Fruit fly (Drosophila melanogaster) whole organism, embryonic: ENCODE data around the gene CG13138.
A peak's percentile ranks its signal among the peaks of the same experiment; 100 is the strongest.

Experiments used
- C15 ChIP-seq: fragments of 200-800 bp; sonication (Bioruptor generic); IDR thresholded peaks from 3 replicates; pipeline ENCODE4 v1.3.6; 2022; ENCODE audit warnings: missing biosample characterization, missing genetic modification characterization
- CG10543 ChIP-seq: fragments of 200-800 bp; sonication (Bioruptor generic); optimal IDR thresholded peaks from 3 replicates; lab custom pipeline; 2017; ENCODE audit warnings: missing biosample characterization, mild to moderate bottlenecking, missing genetic modification characterization, moderate library complexity
- CG11085 ChIP-seq: fragments of 200-800 bp; sonication (Bioruptor generic); IDR thresholded peaks from 2 replicates; pipeline ENCODE4 v1.3.6; 2022; ENCODE audit warnings: missing biosample characterization, missing genetic modification characterization
- CG11456 ChIP-seq: fragments of 200-800 bp; sonication (Bioruptor generic); IDR thresholded peaks from 3 replicates; pipeline ENCODE4 v1.3.6; 2022; ENCODE audit warnings: missing biosample characterization, missing genetic modification characterization
- CG12299 ChIP-seq: fragments of 200-800 bp; sonication (Bioruptor generic); optimal IDR thresholded peaks from 2 replicates; lab custom pipeline; 2018; ENCODE audit warnings: missing biosample characterization, mild to moderate bottlenecking, missing genetic modification characterization
- CG12942 ChIP-seq: fragments of 200-800 bp; sonication (Bioruptor generic); optimal IDR thresholded peaks from 3 replicates; lab custom pipeline; 2016; ENCODE audit warnings: missing biosample characterization, missing genetic modification characterization
- CG14667 ChIP-seq: fragments of 200-800 bp; sonication (Bioruptor generic); IDR thresholded peaks from 2 replicates; pipeline ENCODE4 v1.3.6; 2022; ENCODE audit warnings: missing biosample characterization, missing genetic modification characterization
- CG15073 ChIP-seq: fragments of 200-800 bp; sonication (Bioruptor generic); optimal IDR thresholded peaks from 2 replicates; lab custom pipeline; 2016; ENCODE audit warnings: missing biosample characterization, missing genetic modification characterization
- CG15601 ChIP-seq: fragments of 200-800 bp; sonication (Bioruptor generic); optimal IDR thresholded peaks from 3 replicates; lab custom pipeline; 2019; ENCODE audit warnings: missing biosample characterization, mild to moderate bottlenecking, missing genetic modification characterization, moderate library complexity
- CG16863 ChIP-seq: fragments of 200-800 bp; sonication (Bioruptor generic); optimal IDR thresholded peaks from 3 replicates; lab custom pipeline; 2016; ENCODE audit warnings: missing biosample characterization, missing genetic modification characterization
- CG18011 ChIP-seq: fragments of 200-800 bp; sonication (Bioruptor generic); optimal IDR thresholded peaks from 2 replicates; lab custom pipeline; 2017; ENCODE audit warnings: missing biosample characterization, missing genetic modification characterization, mild to moderate bottlenecking, moderate library complexity, missing genotype
- CG18476 ChIP-seq: fragments of 200-800 bp; sonication (Bioruptor generic); optimal IDR thresholded peaks from 2 replicates; lab custom pipeline; 2016; ENCODE audit warnings: missing biosample characterization, mild to moderate bottlenecking, missing genetic modification characterization
- CG31441 ChIP-seq: fragments of 200-800 bp; sonication (Bioruptor generic); IDR thresholded peaks from 2 replicates; pipeline ENCODE4 v1.3.6; 2022; ENCODE audit warnings: missing biosample characterization, missing genetic modification characterization
- CG3407 ChIP-seq: fragments of 200-800 bp; sonication (Bioruptor generic); optimal IDR thresholded peaks from 2 replicates; lab custom pipeline; 2018; ENCODE audit warnings: missing biosample characterization, mild to moderate bottlenecking, missing genetic modification characterization
- CG34376 ChIP-seq: fragments of 200-800 bp; sonication (Bioruptor generic); optimal IDR thresholded peaks from 2 replicates; lab custom pipeline; 2018; ENCODE audit warnings: missing biosample characterization, mild to moderate bottlenecking, missing genetic modification characterization
- CG3995 ChIP-seq: fragments of 200-800 bp; sonication (Bioruptor generic); optimal IDR thresholded peaks from 3 replicates; lab custom pipeline; 2016; ENCODE audit warnings: missing biosample characterization, missing genetic modification characterization
- CG6813 ChIP-seq: fragments of 200-800 bp; sonication (Bioruptor generic); optimal IDR thresholded peaks from 2 replicates; lab custom pipeline; 2017; ENCODE audit warnings: missing biosample characterization, missing genetic modification characterization, mild to moderate bottlenecking, moderate library complexity, missing genetic modification reagents
- CG7357 ChIP-seq: fragments of 200-800 bp; sonication (Bioruptor generic); IDR thresholded peaks from 3 replicates; pipeline ENCODE4 v1.3.6; 2022; ENCODE audit warnings: missing biosample characterization, missing genetic modification characterization
- CG9609 ChIP-seq: fragments of 200-800 bp; sonication (Bioruptor generic); optimal IDR thresholded peaks from 3 replicates; lab custom pipeline; 2016; ENCODE audit warnings: missing biosample characterization, missing genetic modification characterization
- Camta ChIP-seq: fragments of 200-800 bp; sonication (Bioruptor generic); optimal IDR thresholded peaks from 2 replicates; lab custom pipeline; 2016; ENCODE audit warnings: missing biosample characterization, missing genetic modification characterization
- Dek ChIP-seq: fragments of 200-800 bp; sonication (Bioruptor generic); optimal IDR thresholded peaks from 3 replicates; lab custom pipeline; 2019; ENCODE audit warnings: missing biosample characterization, mild to moderate bottlenecking, missing genetic modification characterization, moderate library complexity
- ERR ChIP-seq: fragments of 200-800 bp; sonication (Bioruptor generic); optimal IDR thresholded peaks from 2 replicates; lab custom pipeline; 2016; ENCODE audit warnings: missing biosample characterization, missing genetic modification characterization
- Lhr ChIP-seq: fragments of 200-800 bp; sonication (Bioruptor generic); optimal IDR thresholded peaks from 3 replicates; lab custom pipeline; 2017; ENCODE audit warnings: mild to moderate bottlenecking, missing biosample characterization, missing genetic modification reagents, missing genetic modification characterization
- Max ChIP-seq: fragments of 200-800 bp; sonication (Bioruptor generic); optimal IDR thresholded peaks from 2 replicates; lab custom pipeline; 2016; ENCODE audit warnings: missing biosample characterization, mild to moderate bottlenecking, missing genetic modification characterization
- Myb ChIP-seq: fragments of 200-800 bp; sonication (Bioruptor generic); optimal IDR thresholded peaks from 2 replicates; lab custom pipeline; 2016; ENCODE audit warnings: missing biosample characterization, missing genetic modification characterization
- NC2β ChIP-seq: fragments of 200-800 bp; sonication (Bioruptor generic); optimal IDR thresholded peaks from 2 replicates; lab custom pipeline; 2016; ENCODE audit warnings: missing biosample characterization, missing genetic modification characterization
- Sin3A ChIP-seq: fragments of >200 bp; optimal IDR thresholded peaks from 2 replicates; lab custom pipeline; 2018
- Sox100B ChIP-seq: fragments of 200-800 bp; sonication (Bioruptor generic); optimal IDR thresholded peaks from 3 replicates; lab custom pipeline; 2018; ENCODE audit warnings: missing biosample characterization, mild to moderate bottlenecking, missing genetic modification characterization
- Sry-β ChIP-seq: fragments of 200-800 bp; sonication (Bioruptor generic); optimal IDR thresholded peaks from 2 replicates; lab custom pipeline; 2018; ENCODE audit warnings: missing biosample characterization, mild to moderate bottlenecking, missing genetic modification characterization, moderate library complexity
- az2 ChIP-seq: fragments of 200-800 bp; sonication (Bioruptor generic); optimal IDR thresholded peaks from 3 replicates; lab custom pipeline; 2016; ENCODE audit warnings: missing biosample characterization, missing genetic modification characterization
- bcd ChIP-seq: fragments of 200-800 bp; sonication (Bioruptor generic); optimal IDR thresholded peaks from 2 replicates; lab custom pipeline; 2017; ENCODE audit warnings: missing biosample characterization, mild to moderate bottlenecking, missing genetic modification characterization
- bsh ChIP-seq, 2 experiments: fragments of 200-800 bp; sonication (Bioruptor generic); optimal IDR thresholded peaks; 2 replicates each; lab custom pipeline; 2017 to 2018; ENCODE audit warnings: mild to moderate bottlenecking in 2 of 2, missing biosample characterization in 2 of 2, missing genetic modification characterization in 2 of 2, moderate library complexity in 1 of 2
- btn ChIP-seq: fragments of 200-800 bp; sonication (Bioruptor generic); optimal IDR thresholded peaks from 2 replicates; lab custom pipeline; 2016; ENCODE audit warnings: missing biosample characterization, missing genetic modification characterization
- chn ChIP-seq: fragments of 200-800 bp; sonication (Bioruptor generic); optimal IDR thresholded peaks from 2 replicates; lab custom pipeline; 2016; ENCODE audit warnings: missing biosample characterization, missing genetic modification characterization
- eve ChIP-seq, 2 experiments: fragments of >200 bp; optimal IDR thresholded peaks; 2 replicates each; lab custom pipeline; 2017; ENCODE audit warnings: missing biosample characterization in 2 of 2, missing genetic modification characterization in 2 of 2
- eyg ChIP-seq: fragments of 200-800 bp; sonication (Bioruptor generic); optimal IDR thresholded peaks from 3 replicates; lab custom pipeline; 2016; ENCODE audit warnings: missing biosample characterization, missing genetic modification characterization
- gce ChIP-seq: fragments of 200-800 bp; sonication (Bioruptor generic); IDR thresholded peaks from 3 replicates; pipeline ENCODE4 v1.3.6; 2022; ENCODE audit warnings: missing biosample characterization, missing genetic modification characterization
- gfzf ChIP-seq: fragments of 200-800 bp; sonication (Bioruptor generic); optimal IDR thresholded peaks from 2 replicates; lab custom pipeline; 2016; ENCODE audit warnings: missing biosample characterization, mild to moderate bottlenecking, missing genetic modification characterization, moderate library complexity
- hth ChIP-seq: fragments of >200 bp; optimal IDR thresholded peaks from 2 replicates; lab custom pipeline; 2017; ENCODE audit warnings: inconsistent platforms
- ind ChIP-seq: fragments of 200-800 bp; sonication (Bioruptor generic); optimal IDR thresholded peaks from 3 replicates; lab custom pipeline; 2016; ENCODE audit warnings: missing biosample characterization, missing genetic modification characterization
- jigr1 ChIP-seq: fragments of 200-800 bp; sonication (Bioruptor generic); IDR thresholded peaks from 3 replicates; pipeline ENCODE4 v1.3.6; 2022; ENCODE audit warnings: missing biosample characterization, missing genetic modification characterization
- ken ChIP-seq: fragments of 200-800 bp; sonication (Bioruptor generic); IDR thresholded peaks from 3 replicates; pipeline ENCODE4 v1.3.6; 2022; ENCODE audit warnings: missing biosample characterization, missing genetic modification characterization
- lmd ChIP-seq: fragments of 200-800 bp; sonication (Bioruptor generic); IDR thresholded peaks from 2 replicates; pipeline ENCODE4 v1.3.6; 2022; ENCODE audit warnings: missing biosample characterization, missing genetic modification characterization
- lov ChIP-seq, 2 experiments: fragments of 200-800 bp in 1 of 2; fragments of >200 bp in 1 of 2; sonication (Bioruptor generic) in 1 of 2; IDR thresholded peaks in 1 of 2; optimal IDR thresholded peaks in 1 of 2; 2 replicates in 1 of 2; 3 replicates in 1 of 2; pipeline versions ENCODE4 v1.3.6 to Lab custom; 2017 to 2022; ENCODE audit warnings: missing biosample characterization in 1 of 2, missing genetic modification characterization in 1 of 2
- maf-S ChIP-seq: fragments of 200-800 bp; sonication (Bioruptor generic); optimal IDR thresholded peaks from 2 replicates; lab custom pipeline; 2016; ENCODE audit warnings: missing biosample characterization, missing genetic modification characterization
- peb ChIP-seq: fragments of 200-800 bp; sonication (Bioruptor generic); IDR thresholded peaks from 2 replicates; pipeline ENCODE4 v1.3.6; 2022; ENCODE audit warnings: missing biosample characterization, missing genetic modification characterization
- phol ChIP-seq: fragments of 200-800 bp; sonication (Bioruptor generic); optimal IDR thresholded peaks from 3 replicates; lab custom pipeline; 2018; ENCODE audit warnings: missing biosample characterization, mild to moderate bottlenecking, missing genetic modification characterization, moderate library complexity
- run ChIP-seq: fragments of 200-800 bp; sonication (Bioruptor generic); optimal IDR thresholded peaks from 3 replicates; lab custom pipeline; 2018; ENCODE audit warnings: missing biosample characterization, mild to moderate bottlenecking, missing genetic modification characterization
- scrt ChIP-seq: fragments of 200-800 bp; sonication (Bioruptor generic); optimal IDR thresholded peaks from 2 replicates; lab custom pipeline; 2018; ENCODE audit warnings: missing biosample characterization, mild to moderate bottlenecking, missing genetic modification characterization, moderate library complexity
- sna ChIP-seq: fragments of 200-800 bp; sonication (Bioruptor generic); IDR thresholded peaks from 2 replicates; pipeline ENCODE4 v1.3.6; 2022; ENCODE audit warnings: missing biosample characterization, missing genetic modification characterization; ENCODE audit not compliant: partially characterized antibody
- z ChIP-seq: fragments of 200-800 bp; sonication (Bioruptor generic); IDR thresholded peaks from 3 replicates; pipeline ENCODE4 v1.3.6; 2022; ENCODE audit warnings: missing biosample characterization, missing genetic modification characterization
- zfh1 ChIP-seq: fragments of 200-800 bp; sonication (Bioruptor generic); IDR thresholded peaks from 3 replicates; pipeline ENCODE4 v1.3.6; 2022; ENCODE audit warnings: missing biosample characterization, missing genetic modification characterization

CG13138 gene

dm6 chr2L:10276846-10277245, 25.0 kb downstream of the CG13138 start (continued):
- TF ChIP-seq CG15073 (GFP tag; lab: Kevin White, UChicago), result no peak
- no peak for TF ChIP-seq eyg (GFP tag; lab: Kevin White, UChicago)
- no peak for TF ChIP-seq C15 (GFP tag; lab: Robert Waterston, UW)
- no peak for TF ChIP-seq Sry-β (GFP tag; lab: Kevin White, UChicago)
- TF ChIP-seq z (GFP tag; lab: Robert Waterston, UW), result no peak
- peak; percentile 13 for TF ChIP-seq CG9609 (GFP tag; lab: Kevin White, UChicago)
- TF ChIP-seq CG10543 (GFP tag; lab: Kevin White, UChicago), result no peak
- no peak for TF ChIP-seq lov (optimal IDR thresholded peaks at IDR 0.05; lab: Kevin White, UChicago)
- TF ChIP-seq lov (GFP tag; IDR thresholded peaks at IDR 0.05; lab: Robert Waterston, UW), result 0 out of 3 replicates have a peak, but pooled peaks have one; percentile 21
- TF ChIP-seq phol (tag; lab: Kevin White, UChicago), result peak; percentile 28
- TF ChIP-seq CG15601, result no peak
- peak in 1 of 2 experiments; percentile 81 for TF ChIP-seq eve (GFP tag; optimal IDR thresholded peaks at IDR 0.05; lab: Kevin White, UChicago)
- peak; percentile 17 for TF ChIP-seq btn (GFP tag; lab: Kevin White, UChicago)
- peak; percentile 42 for TF ChIP-seq chn
- peak; percentile 10 for TF ChIP-seq CG18011
- no peak for TF ChIP-seq CG12942 (GFP tag; lab: Kevin White, UChicago)
- no peak for TF ChIP-seq bcd (GFP tag; lab: Kevin White, UChicago)
- peak; percentile 23 for TF ChIP-seq Camta
- peak; percentile 7 for TF ChIP-seq ind (GFP tag; lab: Kevin White, UChicago)
- peak; percentile 11; the same call in 1 of the 2 replicates for TF ChIP-seq peb (GFP tag; lab: Robert Waterston, UW)
- TF ChIP-seq NC2β (GFP tag; lab: Kevin White, UChicago), result peak; percentile 50
- no peak for TF ChIP-seq CG11456 (GFP tag; lab: Robert Waterston, UW)
- 0 out of 3 replicates have a peak, but pooled peaks have one; percentile 46 for TF ChIP-seq ken
- TF ChIP-seq maf-S, result no peak
- TF ChIP-seq sna (GFP tag; lab: Robert Waterston, UW), result no peak
- no peak for TF ChIP-seq Myb
- no peak for TF ChIP-seq CG18476 (GFP tag; lab: Kevin White, UChicago)
- no peak for TF ChIP-seq Sox100B (GFP tag; lab: Kevin White, UChicago)
- no peak for TF ChIP-seq Lhr (GFP tag; lab: Kevin White, UChicago)
- TF ChIP-seq CG16863 (GFP tag; lab: Kevin White, UChicago), result peak; percentile 15
- no peak for TF ChIP-seq CG14667 (GFP tag; lab: Robert Waterston, UW)
- no peak for TF ChIP-seq scrt (GFP tag; lab: Kevin White, UChicago)
- no peak for TF ChIP-seq lmd (GFP tag; lab: Robert Waterston, UW)
- peak; percentile 18 for TF ChIP-seq CG3407 (GFP tag; lab: Kevin White, UChicago)
- no peak for TF ChIP-seq ERR (GFP tag; lab: Kevin White, UChicago)
- TF ChIP-seq gce (GFP tag; lab: Robert Waterston, UW), result 0 out of 3 replicates have a peak, but pooled peaks have one; percentile 19
- TF ChIP-seq CG11085 (GFP tag; lab: Robert Waterston, UW), result no peak
- no peak for TF ChIP-seq gfzf (GFP tag; lab: Kevin White, UChicago)
- TF ChIP-seq CG12299 (tag; lab: Kevin White, UChicago), result no peak
- TF ChIP-seq CG7357 (GFP tag; lab: Robert Waterston, UW), result 0 out of 3 replicates have a peak, but pooled peaks have one; percentile 13
- TF ChIP-seq az2 (GFP tag; lab: Kevin White, UChicago), result peak; percentile 32
- TF ChIP-seq Dek (tag; lab: Kevin White, UChicago), result no peak
- TF ChIP-seq zfh1 (GFP tag; lab: Robert Waterston, UW), result peak; percentile 62
- TF ChIP-seq CG31441 (GFP tag; lab: Robert Waterston, UW), result no peak
- no peak for TF ChIP-seq Sin3A (lab: Kevin White, UChicago)
- TF ChIP-seq CG34376, result no peak
- no peak for TF ChIP-seq Max (GFP tag; lab: Kevin White, UChicago)
- TF ChIP-seq bsh (GFP tag; optimal IDR thresholded peaks at IDR 0.05; lab: Kevin White, UChicago), result peak; percentile 9 to 22
- TF ChIP-seq run, result no peak
- TF ChIP-seq CG6813 (GFP tag; lab: Kevin White, UChicago), result no peak
- no peak for TF ChIP-seq jigr1 (GFP tag; lab: Robert Waterston, UW)
- TF ChIP-seq CG3995, result no peak
- TF ChIP-seq hth, result no peak
